Fruit fly (Drosophila melanogaster) whole organism, embryonic: ENCODE data around the gene Pif1B.

ENCODE experiments used
- Aef1 ChIP-seq: fragments of 200-800 bp; sonication (Bioruptor generic); IDR thresholded peaks from 3 replicates; pipeline ENCODE4 v1.3.6; 2022; ENCODE audit warnings: missing biosample characterization, missing genetic modification characterization
- Bteb2 ChIP-seq: fragments of 200-800 bp; sonication (Bioruptor generic); optimal IDR thresholded peaks from 2 replicates; lab custom pipeline; 2016; ENCODE audit warnings: missing biosample characterization, missing genetic modification characterization
- CG11695 ChIP-seq: fragments of 200-800 bp; sonication (Bioruptor generic); IDR thresholded peaks from 3 replicates; pipeline ENCODE4 v1.3.6; 2022; ENCODE audit warnings: missing biosample characterization, missing genetic modification characterization
- CG12104 ChIP-seq: fragments of 200-800 bp; sonication (Bioruptor generic); optimal IDR thresholded peaks from 3 replicates; lab custom pipeline; 2016; ENCODE audit warnings: missing biosample characterization, missing genetic modification characterization
- CG1233 ChIP-seq: fragments of 200-800 bp; sonication (Bioruptor generic); optimal IDR thresholded peaks from 4 replicates; lab custom pipeline; 2018; ENCODE audit warnings: missing biosample characterization, mild to moderate bottlenecking, missing genetic modification characterization
- CG12659 ChIP-seq: fragments of 200-800 bp; sonication (Bioruptor generic); optimal IDR thresholded peaks from 3 replicates; lab custom pipeline; 2017; ENCODE audit warnings: mild to moderate bottlenecking, missing biosample characterization, missing genetic modification reagents, missing genetic modification characterization
- CG14965 ChIP-seq: fragments of 200-800 bp; sonication (Bioruptor generic); optimal IDR thresholded peaks from 2 replicates; lab custom pipeline; 2016; ENCODE audit warnings: missing biosample characterization, missing genetic modification characterization, borderline replicate concordance
- CG17328 ChIP-seq: fragments of 200-800 bp; sonication (Bioruptor generic); IDR thresholded peaks from 2 replicates; pipeline ENCODE4 v1.3.6; 2022; ENCODE audit warnings: missing biosample characterization, missing genetic modification characterization
- CG18619 ChIP-seq: fragments of 200-800 bp; sonication (Bioruptor generic); optimal IDR thresholded peaks from 3 replicates; lab custom pipeline; 2017; ENCODE audit warnings: missing biosample characterization, mild to moderate bottlenecking, missing genetic modification characterization
- CG2889 ChIP-seq: fragments of 200-800 bp; sonication (Bioruptor generic); IDR thresholded peaks from 3 replicates; pipeline ENCODE4 v1.3.6; 2022; ENCODE audit warnings: missing biosample characterization, missing genetic modification characterization
- CG3995 ChIP-seq: fragments of 200-800 bp; sonication (Bioruptor generic); optimal IDR thresholded peaks from 3 replicates; lab custom pipeline; 2016; ENCODE audit warnings: missing biosample characterization, missing genetic modification characterization
- CG42726 ChIP-seq: fragments of 200-800 bp; sonication (Bioruptor generic); IDR thresholded peaks from 2 replicates; pipeline ENCODE4 v1.3.6; 2022; ENCODE audit warnings: missing biosample characterization, missing genetic modification characterization; ENCODE audit not compliant: partially characterized antibody
- CG6654 ChIP-seq: fragments of 200-800 bp; sonication (Bioruptor generic); optimal IDR thresholded peaks from 2 replicates; lab custom pipeline; 2017; ENCODE audit warnings: missing biosample characterization, mild to moderate bottlenecking, missing genetic modification characterization
- CG6683 ChIP-seq: fragments of 200-800 bp; sonication (Bioruptor generic); optimal IDR thresholded peaks from 2 replicates; lab custom pipeline; 2017; ENCODE audit warnings: missing biosample characterization, mild to moderate bottlenecking, missing genetic modification characterization, missing genetic modification reagents
- CG6813 ChIP-seq: fragments of 200-800 bp; sonication (Bioruptor generic); optimal IDR thresholded peaks from 2 replicates; lab custom pipeline; 2017; ENCODE audit warnings: missing biosample characterization, missing genetic modification characterization, mild to moderate bottlenecking, moderate library complexity, missing genetic modification reagents
- CG7745 ChIP-seq: fragments of 200-800 bp; sonication (Bioruptor generic); optimal IDR thresholded peaks from 2 replicates; lab custom pipeline; 2018; ENCODE audit warnings: missing biosample characterization, mild to moderate bottlenecking, missing genetic modification characterization, moderate library complexity
- CG7786 ChIP-seq: fragments of 200-800 bp; sonication (Bioruptor generic); optimal IDR thresholded peaks from 2 replicates; lab custom pipeline; 2016; ENCODE audit warnings: missing biosample characterization, missing genetic modification characterization
- D19A ChIP-seq: fragments of 200-800 bp; optimal IDR thresholded peaks from 3 replicates; lab custom pipeline; 2019; ENCODE audit warnings: missing biosample characterization, mild to moderate bottlenecking, missing genetic modification characterization, moderate library complexity
- Doc2 ChIP-seq: fragments of 200-800 bp; sonication (Bioruptor generic); IDR thresholded peaks from 2 replicates; pipeline ENCODE4 v1.3.6; 2022; ENCODE audit warnings: missing biosample characterization, missing genetic modification characterization
- Dp ChIP-seq: fragments of 200-800 bp; sonication (Bioruptor generic); optimal IDR thresholded peaks from 2 replicates; lab custom pipeline; 2018; ENCODE audit warnings: missing biosample characterization, mild to moderate bottlenecking, missing genetic modification characterization, moderate library complexity
- Fer1 ChIP-seq: fragments of 200-800 bp; sonication (Bioruptor generic); optimal IDR thresholded peaks from 2 replicates; lab custom pipeline; 2017; ENCODE audit warnings: missing biosample characterization, mild to moderate bottlenecking, missing genetic modification characterization
- Gug ChIP-seq: fragments of 200-800 bp; sonication (Bioruptor generic); IDR thresholded peaks from 4 replicates; pipeline ENCODE4 v1.3.6; 2022; ENCODE audit warnings: missing biosample characterization, missing genetic modification characterization
- HHEX ChIP-seq: fragments of 200-800 bp; sonication (Bioruptor generic); optimal IDR thresholded peaks from 3 replicates; lab custom pipeline; 2017; ENCODE audit warnings: missing biosample characterization, mild to moderate bottlenecking, missing genetic modification characterization, missing genetic modification reagents
- Hmr ChIP-seq: fragments of 200-800 bp; sonication (Bioruptor generic); optimal IDR thresholded peaks from 3 replicates; lab custom pipeline; 2017; ENCODE audit warnings: mild to moderate bottlenecking, missing biosample characterization, missing genetic modification reagents, missing genetic modification characterization
- Opbp ChIP-seq: fragments of 200-800 bp; sonication (Bioruptor generic); IDR thresholded peaks from 3 replicates; pipeline ENCODE4 v1.3.6; 2022; ENCODE audit warnings: missing biosample characterization, missing genetic modification characterization; ENCODE audit not compliant: partially characterized antibody
- Poxn ChIP-seq: fragments of 200-800 bp; sonication (Bioruptor generic); IDR thresholded peaks from 2 replicates; pipeline ENCODE4 v1.3.6; 2022; ENCODE audit warnings: missing biosample characterization, missing genetic modification characterization
- Sox100B ChIP-seq: fragments of 200-800 bp; sonication (Bioruptor generic); optimal IDR thresholded peaks from 3 replicates; lab custom pipeline; 2018; ENCODE audit warnings: missing biosample characterization, mild to moderate bottlenecking, missing genetic modification characterization
- Spps ChIP-seq: fragments of 200-800 bp; sonication (Bioruptor generic); optimal IDR thresholded peaks from 2 replicates; lab custom pipeline; 2018; ENCODE audit warnings: missing biosample characterization, mild to moderate bottlenecking, missing genetic modification characterization
- Usf ChIP-seq: fragments of 200-800 bp; sonication (Bioruptor generic); optimal IDR thresholded peaks from 2 replicates; lab custom pipeline; 2017; ENCODE audit warnings: missing genotype, missing biosample characterization, missing genetic modification characterization
- YL-1 ChIP-seq: fragments of 200-800 bp; sonication (Bioruptor generic); optimal IDR thresholded peaks from 3 replicates; lab custom pipeline; 2017; ENCODE audit warnings: missing biosample characterization, mild to moderate bottlenecking, missing genetic modification characterization
- ab ChIP-seq: fragments of 200-800 bp; sonication (Bioruptor generic); optimal IDR thresholded peaks from 2 replicates; lab custom pipeline; 2016; ENCODE audit warnings: missing biosample characterization, missing genetic modification characterization
- ara ChIP-seq: fragments of 200-800 bp; sonication (Bioruptor generic); IDR thresholded peaks from 2 replicates; pipeline ENCODE4 v1.3.6; 2022; ENCODE audit warnings: missing biosample characterization, missing genetic modification characterization
- chif ChIP-seq, 2 experiments: fragments of 200-800 bp; sonication (Bioruptor generic); optimal IDR thresholded peaks; 3 replicates each; lab custom pipeline; 2016; ENCODE audit warnings: missing biosample characterization in 2 of 2, missing genetic modification characterization in 2 of 2
- croc ChIP-seq: fragments of 200-800 bp; sonication (Bioruptor generic); conservative IDR thresholded peaks from 3 replicates; pipeline ENCODE4 v1.3.6; 2022; ENCODE audit warnings: missing biosample characterization, missing genetic modification characterization
- crol ChIP-seq: fragments of 200-800 bp; sonication (Bioruptor generic); IDR thresholded peaks from 2 replicates; pipeline ENCODE4 v1.3.6; 2022; ENCODE audit warnings: missing biosample characterization, missing genetic modification characterization
- dimm ChIP-seq: fragments of 200-800 bp; sonication (Bioruptor generic); IDR thresholded peaks from 2 replicates; pipeline ENCODE4 v1.3.6; 2022; ENCODE audit warnings: missing biosample characterization, missing genetic modification characterization
- emc ChIP-seq: fragments of 200-800 bp; sonication (Bioruptor generic); optimal IDR thresholded peaks from 2 replicates; lab custom pipeline; 2016; ENCODE audit warnings: missing biosample characterization, missing genetic modification characterization
- esg ChIP-seq: fragments of 200-800 bp; sonication (Bioruptor generic); conservative IDR thresholded peaks from 2 replicates; pipeline ENCODE4 v1.3.6; 2022; ENCODE audit warnings: missing biosample characterization, missing genetic modification characterization
- ewg ChIP-seq: fragments of 200-800 bp; sonication (Bioruptor generic); optimal IDR thresholded peaks from 3 replicates; lab custom pipeline; 2017; ENCODE audit warnings: mild to moderate bottlenecking, missing biosample characterization, missing genetic modification reagents, missing genetic modification characterization
- gfzf ChIP-seq: fragments of 200-800 bp; sonication (Bioruptor generic); optimal IDR thresholded peaks from 2 replicates; lab custom pipeline; 2016; ENCODE audit warnings: missing biosample characterization, mild to moderate bottlenecking, missing genetic modification characterization, moderate library complexity
- kah ChIP-seq: fragments of 200-800 bp; sonication (Bioruptor generic); optimal IDR thresholded peaks from 2 replicates; lab custom pipeline; 2018; ENCODE audit warnings: missing biosample characterization, mild to moderate bottlenecking, missing genetic modification characterization
- nom ChIP-seq: fragments of 200-800 bp; sonication (Bioruptor generic); optimal IDR thresholded peaks from 2 replicates; lab custom pipeline; 2017; ENCODE audit warnings: missing biosample characterization, missing genetic modification characterization, mild to moderate bottlenecking, moderate library complexity, missing genetic modification reagents
- org-1 ChIP-seq: fragments of 200-800 bp; sonication (Bioruptor generic); optimal IDR thresholded peaks from 2 replicates; lab custom pipeline; 2017; ENCODE audit warnings: missing biosample characterization, missing genetic modification characterization
- pan ChIP-seq, 4 experiments: fragments of >200 bp in 3 of 4; fragments of 200-800 bp in 1 of 4; sonication (Bioruptor generic) in 1 of 4; optimal IDR thresholded peaks in 3 of 4; IDR thresholded peaks in 1 of 4; 2 replicates each; pipeline versions ENCODE4 v1.3.6 to Lab custom; 2017 to 2022; ENCODE audit warnings: missing biosample characterization in 2 of 4, missing genetic modification characterization in 2 of 4, mixed read lengths in 1 of 4
- pfk ChIP-seq: fragments of 200-800 bp; sonication (Bioruptor generic); optimal IDR thresholded peaks from 2 replicates; lab custom pipeline; 2018; ENCODE audit warnings: missing biosample characterization, mild to moderate bottlenecking, missing genetic modification characterization, moderate library complexity
- ranshi ChIP-seq: fragments of 200-800 bp; sonication (Bioruptor generic); IDR thresholded peaks from 2 replicates; pipeline ENCODE4 v1.3.6; 2022; ENCODE audit warnings: missing biosample characterization, missing genetic modification characterization
- sr ChIP-seq: fragments of 200-800 bp; sonication (Bioruptor generic); IDR thresholded peaks from 3 replicates; pipeline ENCODE4 v1.3.6; 2022; ENCODE audit warnings: missing biosample characterization, missing genetic modification characterization
- stwl ChIP-seq: fragments of 200-800 bp; sonication (Bioruptor generic); optimal IDR thresholded peaks from 3 replicates; lab custom pipeline; 2018; ENCODE audit warnings: missing biosample characterization, mild to moderate bottlenecking, missing genetic modification characterization, moderate library complexity
- unpg ChIP-seq: fragments of 200-800 bp; sonication (Bioruptor generic); optimal IDR thresholded peaks from 3 replicates; lab custom pipeline; 2018; ENCODE audit warnings: missing biosample characterization, mild to moderate bottlenecking, missing genetic modification characterization, moderate library complexity
- zfh1 ChIP-seq: fragments of 200-800 bp; sonication (Bioruptor generic); IDR thresholded peaks from 3 replicates; pipeline ENCODE4 v1.3.6; 2022; ENCODE audit warnings: missing biosample characterization, missing genetic modification characterization

The Pif1B gene

dm6 chr3R:8784788-8785187, 16.2 kb downstream of the Pif1B start (continued):
- TF ChIP-seq Sox100B (GFP tag; lab: Kevin White, UChicago) (no peak), Poxn (GFP tag; lab: Robert Waterston, UW) (no peak), ab (GFP tag; lab: Kevin White, UChicago) (no peak), ara (0 out of 2 replicates have a peak, but pooled peaks have one; percentile 27), pfk (GFP tag; lab: Kevin White, UChicago) (no peak), Hmr (peak; percentile 44), Usf (GFP tag; lab: Kevin White, UChicago) (no peak), Spps (no peak), chif (GFP tag; optimal IDR thresholded peaks at IDR 0.05; lab: Kevin White, UChicago) (peak in 1 of 2 experiments; percentile 54), esg (peak; percentile 58), crol (GFP tag; lab: Robert Waterston, UW) (no peak), CG6813 (GFP tag; lab: Kevin White, UChicago) (peak; percentile 17), Gug (0 out of 4 replicates have a peak, but pooled peaks have one; percentile 2), ewg (GFP tag; lab: Kevin White, UChicago) (no peak), Opbp (GFP tag; lab: Robert Waterston, UW) (no peak), CG1233 (GFP tag; lab: Kevin White, UChicago) (peak; percentile 11), gfzf (GFP tag; lab: Kevin White, UChicago) (no peak), sr (GFP tag; lab: Robert Waterston, UW) (no peak), croc (GFP tag; lab: Robert Waterston, UW) (no peak), CG12104 (no peak), Dp (GFP tag; lab: Kevin White, UChicago) (no peak), Aef1 (GFP tag; lab: Robert Waterston, UW) (no peak), stwl (no peak), dimm (GFP tag; lab: Robert Waterston, UW) (no peak), CG12659 (GFP tag; lab: Kevin White, UChicago) (no peak), Fer1 (GFP tag; lab: Kevin White, UChicago) (no peak), Bteb2 (GFP tag; lab: Kevin White, UChicago) (no peak), pan (optimal IDR thresholded peaks at IDR 0.05; lab: Kevin White, UChicago) (no peak), pan (GFP tag; optimal IDR thresholded peaks at IDR 0.05 in 1 of 2, IDR thresholded peaks at IDR 0.05 in 1 of 2) (peak in 1 of 2 experiments; percentile 80), CG18619 (GFP tag; lab: Kevin White, UChicago) (peak; percentile 8), unpg (GFP tag; lab: Kevin White, UChicago) (no peak), CG7745 (tag; lab: Kevin White, UChicago) (no peak), CG3995 (GFP tag; lab: Kevin White, UChicago) (no peak), nom (GFP tag; lab: Kevin White, UChicago) (no peak), CG6654 (no peak), emc (GFP tag; lab: Kevin White, UChicago) (no peak), Doc2 (GFP tag; lab: Robert Waterston, UW) (no peak), HHEX (GFP tag; lab: Kevin White, UChicago) (no peak), D19A (tag; lab: Kevin White, UChicago) (no peak), CG14965 (no peak), CG17328 (GFP tag; lab: Robert Waterston, UW) (peak; percentile 44; the same call in 1 of the 2 replicates), CG2889 (GFP tag; lab: Robert Waterston, UW) (no peak), CG6683 (GFP tag; lab: Kevin White, UChicago) (no peak), CG42726 (no peak), ranshi (GFP tag; lab: Robert Waterston, UW) (peak; percentile 45; the same call in 1 of the 2 replicates), YL-1 (GFP tag; lab: Kevin White, UChicago) (no peak), zfh1 (GFP tag; lab: Robert Waterston, UW) (peak; percentile 63; the same call in 2 of the 3 replicates), kah (GFP tag; lab: Kevin White, UChicago) (no peak), CG11695 (GFP tag; lab: Robert Waterston, UW) (peak; percentile 62; the same call in 2 of the 3 replicates), org-1 (GFP tag; lab: Kevin White, UChicago) (peak; percentile 41), CG7786 (GFP tag; lab: Kevin White, UChicago) (peak; percentile 10)
